Fruit fly (Drosophila melanogaster) whole organism, embryonic: ENCODE results near the gene rec.

Experiments used
- Ada2b ChIP-seq: fragments of 200-800 bp; sonication (Bioruptor generic); IDR thresholded peaks from 2 replicates; pipeline ENCODE4 v1.3.6; 2022; ENCODE audit warnings: missing biosample characterization, missing genetic modification characterization
- CG10147 ChIP-seq: fragments of 200-800 bp; sonication (Bioruptor generic); optimal IDR thresholded peaks from 2 replicates; lab custom pipeline; 2019; ENCODE audit warnings: missing biosample characterization, mild to moderate bottlenecking, missing genetic modification characterization, moderate library complexity
- CG10431 ChIP-seq: fragments of 200-800 bp; sonication (Bioruptor generic); optimal IDR thresholded peaks from 3 replicates; lab custom pipeline; 2018; ENCODE audit warnings: missing biosample characterization, mild to moderate bottlenecking, missing genetic modification characterization
- CG10462 ChIP-seq: fragments of 200-800 bp; sonication (Bioruptor generic); optimal IDR thresholded peaks from 2 replicates; lab custom pipeline; 2016; ENCODE audit warnings: missing biosample characterization, missing genetic modification characterization
- CG14050 ChIP-seq: fragments of 200-800 bp; sonication (Bioruptor generic); IDR thresholded peaks from 3 replicates; pipeline ENCODE4 v1.3.6; 2022; ENCODE audit warnings: missing biosample characterization, missing genetic modification characterization
- CG15479 ChIP-seq: fragments of 200-800 bp; sonication (Bioruptor generic); optimal IDR thresholded peaks from 3 replicates; lab custom pipeline; 2019; ENCODE audit warnings: missing biosample characterization, mild to moderate bottlenecking, missing genetic modification characterization, moderate library complexity
- CG1647 ChIP-seq: fragments of 200-800 bp; sonication (Bioruptor generic); optimal IDR thresholded peaks from 3 replicates; lab custom pipeline; 2016; ENCODE audit warnings: missing biosample characterization, missing genetic modification characterization
- CG17186 ChIP-seq: fragments of 200-800 bp; sonication (Bioruptor generic); optimal IDR thresholded peaks from 3 replicates; lab custom pipeline; 2017; ENCODE audit warnings: missing biosample characterization, missing genetic modification reagents, missing genetic modification characterization
- CG17359 ChIP-seq: fragments of 200-800 bp; sonication (Bioruptor generic); optimal IDR thresholded peaks from 3 replicates; lab custom pipeline; 2018; ENCODE audit warnings: missing biosample characterization, mild to moderate bottlenecking, missing genetic modification characterization, moderate library complexity
- CG17361 ChIP-seq: fragments of 200-800 bp; sonication (Bioruptor generic); IDR thresholded peaks from 3 replicates; pipeline ENCODE4 v1.3.6; 2022; ENCODE audit warnings: missing biosample characterization, missing genetic modification characterization
- CG17802 ChIP-seq: fragments of 200-800 bp; sonication (Bioruptor generic); optimal IDR thresholded peaks from 2 replicates; lab custom pipeline; 2018; ENCODE audit warnings: missing biosample characterization, mild to moderate bottlenecking, missing genetic modification characterization, moderate library complexity
- CG18011 ChIP-seq: fragments of 200-800 bp; sonication (Bioruptor generic); optimal IDR thresholded peaks from 2 replicates; lab custom pipeline; 2017; ENCODE audit warnings: missing biosample characterization, missing genetic modification characterization, mild to moderate bottlenecking, moderate library complexity, missing genotype
- CG18262 ChIP-seq: fragments of 200-800 bp; optimal IDR thresholded peaks from 3 replicates; lab custom pipeline; 2019; ENCODE audit warnings: missing biosample characterization, mild to moderate bottlenecking, missing genetic modification characterization, moderate library complexity
- CG33557 ChIP-seq: fragments of 200-800 bp; sonication (Bioruptor generic); optimal IDR thresholded peaks from 2 replicates; lab custom pipeline; 2019; ENCODE audit warnings: missing biosample characterization, mild to moderate bottlenecking, missing genetic modification characterization, moderate library complexity
- CG3995 ChIP-seq: fragments of 200-800 bp; sonication (Bioruptor generic); optimal IDR thresholded peaks from 3 replicates; lab custom pipeline; 2016; ENCODE audit warnings: missing biosample characterization, missing genetic modification characterization
- CG4617 ChIP-seq: fragments of 200-800 bp; sonication (Bioruptor generic); optimal IDR thresholded peaks from 3 replicates; lab custom pipeline; 2016; ENCODE audit warnings: missing biosample characterization, missing genetic modification characterization, borderline replicate concordance
- CG5953 ChIP-seq: fragments of 200-800 bp; sonication (Bioruptor generic); IDR thresholded peaks from 2 replicates; pipeline ENCODE4 v1.3.6; 2022; ENCODE audit warnings: missing biosample characterization, missing genetic modification characterization
- CG6272 ChIP-seq: fragments of 200-800 bp; sonication (Bioruptor generic); IDR thresholded peaks from 2 replicates; pipeline ENCODE4 v1.3.6; 2022; ENCODE audit warnings: missing biosample characterization, missing genetic modification characterization
- CG7839 ChIP-seq: fragments of 200-800 bp; sonication (Bioruptor generic); optimal IDR thresholded peaks from 3 replicates; lab custom pipeline; 2018; ENCODE audit warnings: missing biosample characterization, mild to moderate bottlenecking, missing genetic modification characterization, moderate library complexity
- Dad ChIP-seq: fragments of 200-800 bp; sonication (Bioruptor generic); optimal IDR thresholded peaks from 3 replicates; lab custom pipeline; 2016; ENCODE audit warnings: missing biosample characterization, missing genetic modification characterization
- Deaf1 ChIP-seq: fragments of 200-800 bp; optimal IDR thresholded peaks from 3 replicates; lab custom pipeline; 2019; ENCODE audit warnings: missing biosample characterization, mild to moderate bottlenecking, missing genetic modification characterization, moderate library complexity
- Elba2 ChIP-seq: fragments of 200-800 bp; sonication (Bioruptor generic); optimal IDR thresholded peaks from 3 replicates; lab custom pipeline; 2016; ENCODE audit warnings: missing biosample characterization, missing genetic modification characterization
- Gug ChIP-seq: fragments of 200-800 bp; sonication (Bioruptor generic); IDR thresholded peaks from 4 replicates; pipeline ENCODE4 v1.3.6; 2022; ENCODE audit warnings: missing biosample characterization, missing genetic modification characterization
- H2.0 ChIP-seq: fragments of 200-800 bp; sonication (Bioruptor generic); IDR thresholded peaks from 2 replicates; pipeline ENCODE4 v1.3.6; 2022; ENCODE audit warnings: missing biosample characterization, missing genetic modification characterization
- Hey ChIP-seq: fragments of 200-800 bp; sonication (Bioruptor generic); optimal IDR thresholded peaks from 3 replicates; lab custom pipeline; 2018; ENCODE audit warnings: missing biosample characterization, mild to moderate bottlenecking, missing genetic modification characterization
- Hmr ChIP-seq: fragments of 200-800 bp; sonication (Bioruptor generic); optimal IDR thresholded peaks from 3 replicates; lab custom pipeline; 2017; ENCODE audit warnings: mild to moderate bottlenecking, missing biosample characterization, missing genetic modification reagents, missing genetic modification characterization
- Hr3 ChIP-seq: fragments of 200-800 bp; sonication (Bioruptor generic); optimal IDR thresholded peaks from 3 replicates; lab custom pipeline; 2016; ENCODE audit warnings: missing biosample characterization, missing genetic modification characterization
- Optix ChIP-seq: fragments of 200-800 bp; sonication (Bioruptor generic); IDR thresholded peaks from 3 replicates; pipeline ENCODE4 v1.3.6; 2022; ENCODE audit warnings: missing biosample characterization, missing genetic modification characterization
- Poxn ChIP-seq: fragments of 200-800 bp; sonication (Bioruptor generic); IDR thresholded peaks from 2 replicates; pipeline ENCODE4 v1.3.6; 2022; ENCODE audit warnings: missing biosample characterization, missing genetic modification characterization
- Ravus ChIP-seq: fragments of 200-800 bp; sonication (Bioruptor generic); IDR thresholded peaks from 2 replicates; pipeline ENCODE4 v1.3.6; 2022; ENCODE audit warnings: missing biosample characterization, missing genetic modification characterization
- Rx ChIP-seq: fragments of 200-800 bp; sonication (Bioruptor generic); IDR thresholded peaks from 2 replicates; pipeline ENCODE4 v1.3.6; 2022; ENCODE audit warnings: missing biosample characterization, missing genetic modification characterization
- Tbp ChIP-seq: fragments of >200 bp; optimal IDR thresholded peaks from 2 replicates; lab custom pipeline; 2018; ENCODE audit warnings: missing biosample characterization, missing genetic modification characterization
- YL-1 ChIP-seq: fragments of 200-800 bp; sonication (Bioruptor generic); optimal IDR thresholded peaks from 3 replicates; lab custom pipeline; 2017; ENCODE audit warnings: missing biosample characterization, mild to moderate bottlenecking, missing genetic modification characterization
- bowl ChIP-seq: fragments of 200-800 bp; sonication (Bioruptor generic); IDR thresholded peaks from 2 replicates; pipeline ENCODE4 v1.3.6; 2022; ENCODE audit warnings: missing biosample characterization, missing genetic modification characterization
- btn ChIP-seq: fragments of 200-800 bp; sonication (Bioruptor generic); optimal IDR thresholded peaks from 2 replicates; lab custom pipeline; 2016; ENCODE audit warnings: missing biosample characterization, missing genetic modification characterization
- croc ChIP-seq: fragments of 200-800 bp; sonication (Bioruptor generic); conservative IDR thresholded peaks from 3 replicates; pipeline ENCODE4 v1.3.6; 2022; ENCODE audit warnings: missing biosample characterization, missing genetic modification characterization
- cwo ChIP-seq: fragments of 200-800 bp; sonication (Bioruptor generic); optimal IDR thresholded peaks from 3 replicates; lab custom pipeline; 2017; ENCODE audit warnings: missing biosample characterization, missing genetic modification characterization, mild to moderate bottlenecking, moderate library complexity, missing genetic modification reagents
- exex ChIP-seq: fragments of 200-800 bp; sonication (Bioruptor generic); optimal IDR thresholded peaks from 4 replicates; lab custom pipeline; 2018; ENCODE audit warnings: missing biosample characterization, mild to moderate bottlenecking, missing genetic modification characterization, moderate library complexity
- fd64A ChIP-seq: fragments of 200-800 bp; sonication (Bioruptor generic); optimal IDR thresholded peaks from 3 replicates; lab custom pipeline; 2018; ENCODE audit warnings: missing biosample characterization, mild to moderate bottlenecking, missing genetic modification characterization
- ftz-f1 ChIP-seq: fragments of 200-800 bp; sonication (Bioruptor generic); optimal IDR thresholded peaks from 2 replicates; lab custom pipeline; 2016; ENCODE audit warnings: missing biosample characterization, missing genetic modification characterization
- otp ChIP-seq: fragments of 200-800 bp; sonication (Bioruptor generic); IDR thresholded peaks from 3 replicates; pipeline ENCODE4, ENCODE4 v1.3.6; 2022; ENCODE audit warnings: missing biosample characterization, missing genetic modification characterization
- psq ChIP-seq: fragments of 200-800 bp; sonication (Bioruptor generic); optimal IDR thresholded peaks from 2 replicates; lab custom pipeline; 2017; ENCODE audit warnings: missing biosample characterization, missing genetic modification characterization
- row ChIP-seq: fragments of 200-800 bp; sonication (Bioruptor generic); IDR thresholded peaks from 3 replicates; pipeline ENCODE4 v1.3.6; 2022; ENCODE audit warnings: missing biosample characterization, missing genetic modification characterization
- scrt ChIP-seq: fragments of 200-800 bp; sonication (Bioruptor generic); optimal IDR thresholded peaks from 2 replicates; lab custom pipeline; 2018; ENCODE audit warnings: missing biosample characterization, mild to moderate bottlenecking, missing genetic modification characterization, moderate library complexity
- sd ChIP-seq: fragments of 200-800 bp; sonication (Bioruptor generic); optimal IDR thresholded peaks from 3 replicates; lab custom pipeline; 2018; ENCODE audit warnings: missing biosample characterization, mild to moderate bottlenecking, missing genetic modification characterization, moderate library complexity
- sens-2 ChIP-seq: fragments of 200-800 bp; sonication (Bioruptor generic); IDR thresholded peaks from 2 replicates; pipeline ENCODE4 v1.3.6; 2022; ENCODE audit warnings: missing biosample characterization, missing genetic modification characterization
- ssp ChIP-seq: fragments of 200-800 bp; sonication (Bioruptor generic); IDR thresholded peaks from 2 replicates; pipeline ENCODE4 v1.3.6; 2022; ENCODE audit warnings: missing biosample characterization, missing genetic modification characterization
- tap ChIP-seq: fragments of 200-800 bp; optimal IDR thresholded peaks from 3 replicates; lab custom pipeline; 2019; ENCODE audit warnings: missing biosample characterization, mild to moderate bottlenecking, missing genetic modification characterization, moderate library complexity
- tio ChIP-seq: fragments of 200-800 bp; sonication (Bioruptor generic); optimal IDR thresholded peaks from 2 replicates; lab custom pipeline; 2017; ENCODE audit warnings: missing biosample characterization, missing genetic modification characterization, inconsistent platforms
- tna ChIP-seq: fragments of 200-800 bp; sonication (Bioruptor generic); IDR thresholded peaks from 2 replicates; pipeline ENCODE4 v1.3.6; 2022; ENCODE audit warnings: missing biosample characterization, missing genetic modification characterization; ENCODE audit not compliant: partially characterized antibody
- wdn ChIP-seq: fragments of 200-800 bp; sonication (Bioruptor generic); IDR thresholded peaks from 2 replicates; pipeline ENCODE4 v1.3.6; 2022; ENCODE audit warnings: missing biosample characterization, missing genetic modification characterization
- wor ChIP-seq: fragments of 200-800 bp; sonication (Bioruptor generic); IDR thresholded peaks from 2 replicates; pipeline ENCODE4 v1.3.6; 2022; ENCODE audit warnings: missing biosample characterization, missing genetic modification characterization

The rec gene

DNA sequence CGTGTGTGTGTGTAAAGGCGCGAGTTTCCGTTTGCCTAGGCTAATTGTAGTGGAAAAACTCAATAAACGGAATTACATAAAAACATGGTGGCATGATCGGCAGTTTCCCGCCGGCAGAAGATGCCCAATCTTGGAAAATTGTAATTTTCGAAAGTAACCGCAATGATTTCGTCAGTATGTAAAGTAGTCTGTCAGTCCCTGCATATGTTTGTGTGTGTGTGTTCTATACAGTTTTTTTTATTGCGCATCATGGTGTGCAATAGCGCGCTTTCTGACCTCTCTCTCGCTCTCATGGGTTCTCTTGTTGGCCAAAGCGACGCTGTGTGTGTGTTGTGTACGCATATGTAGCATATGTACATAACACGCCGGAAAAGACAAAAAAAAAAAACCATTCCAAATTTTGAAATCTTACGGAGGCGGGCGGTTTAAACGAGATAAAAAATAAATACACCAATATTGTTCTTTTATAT, 38.1 kb downstream of the rec start (continued):
- no peak for TF ChIP-seq CG3995 (GFP tag; lab: Kevin White, UChicago)
- no peak for TF ChIP-seq tio (GFP tag; lab: Kevin White, UChicago)
- peak; percentile 60 for TF ChIP-seq YL-1
- no peak for TF ChIP-seq croc (GFP tag; lab: Robert Waterston, UW)
- peak; percentile 28 for TF ChIP-seq CG1647 (GFP tag; lab: Kevin White, UChicago)
- no peak for TF ChIP-seq CG17802 (tag; lab: Kevin White, UChicago)
- TF ChIP-seq sens-2 (GFP tag; lab: Robert Waterston, UW): no peak
- TF ChIP-seq Hey (tag; lab: Kevin White, UChicago): peak; percentile 24
- TF ChIP-seq cwo (GFP tag; lab: Kevin White, UChicago): no peak
- TF ChIP-seq psq (GFP tag; lab: Kevin White, UChicago): peak; percentile 8
- TF ChIP-seq CG4617 (GFP tag; lab: Kevin White, UChicago): peak; percentile 30
- no peak for TF ChIP-seq CG33557
- TF ChIP-seq Optix: no peak
- peak; percentile 10 for TF ChIP-seq Dad (GFP tag; lab: Kevin White, UChicago)
- peak; percentile 29 for TF ChIP-seq CG7839 (tag; lab: Kevin White, UChicago)
- no peak for TF ChIP-seq CG17186 (GFP tag; lab: Kevin White, UChicago)
- TF ChIP-seq row (GFP tag; lab: Robert Waterston, UW): 0 out of 3 replicates have a peak, but pooled peaks have one; percentile 10
- TF ChIP-seq ftz-f1 (GFP tag; lab: Kevin White, UChicago): no peak
- TF ChIP-seq CG6272 (GFP tag; lab: Robert Waterston, UW): no peak
- TF ChIP-seq CG15479: peak; percentile 87
- peak; percentile 18 for TF ChIP-seq exex (tag; lab: Kevin White, UChicago)
- TF ChIP-seq wor: no peak
- peak; percentile 65 for TF ChIP-seq CG10431
- no peak for TF ChIP-seq otp (GFP tag; lab: Robert Waterston, UW)
- TF ChIP-seq CG5953 (GFP tag; lab: Robert Waterston, UW): 0 out of 2 replicates have a peak, but pooled peaks have one; percentile 25
- no peak for TF ChIP-seq CG10462 (GFP tag; lab: Kevin White, UChicago)
- peak; percentile 30 for TF ChIP-seq Hr3 (GFP tag; lab: Kevin White, UChicago)
- TF ChIP-seq sd (tag; lab: Kevin White, UChicago): no peak
- no peak for TF ChIP-seq Rx (GFP tag; lab: Robert Waterston, UW)
- no peak for TF ChIP-seq Gug (GFP tag; lab: Robert Waterston, UW)
- TF ChIP-seq scrt (GFP tag; lab: Kevin White, UChicago): no peak
- TF ChIP-seq CG17361: no peak; the same call in 2 of the 3 replicates
- no peak for TF ChIP-seq wdn (GFP tag; lab: Robert Waterston, UW)
- no peak for TF ChIP-seq tna (GFP tag; lab: Robert Waterston, UW)
- no peak for TF ChIP-seq Poxn (GFP tag; lab: Robert Waterston, UW)
- TF ChIP-seq fd64A (GFP tag; lab: Kevin White, UChicago): no peak
- no peak for TF ChIP-seq CG18011 (GFP tag; lab: Kevin White, UChicago)
- TF ChIP-seq CG10147 (GFP tag; lab: Kevin White, UChicago): peak; percentile 4
- no peak for TF ChIP-seq Tbp (GFP tag; lab: Kevin White, UChicago)
- no peak for TF ChIP-seq bowl
- TF ChIP-seq CG18262: peak; percentile 14
- peak; percentile 59 for TF ChIP-seq CG17359 (tag; lab: Kevin White, UChicago)
- TF ChIP-seq Ada2b: no peak
- no peak for TF ChIP-seq tap (tag; lab: Kevin White, UChicago)
- no peak for TF ChIP-seq ssp (GFP tag; lab: Robert Waterston, UW)
- no peak for TF ChIP-seq Deaf1 (tag; lab: Kevin White, UChicago)
- no peak for TF ChIP-seq Ravus (GFP tag; lab: Robert Waterston, UW)
- 0 out of 2 replicates have a peak, but pooled peaks have one; percentile 15 for TF ChIP-seq H2.0 (GFP tag; lab: Robert Waterston, UW)
- TF ChIP-seq btn (GFP tag; lab: Kevin White, UChicago): no peak
- TF ChIP-seq Elba2 (GFP tag; lab: Kevin White, UChicago): no peak
- TF ChIP-seq CG14050: no peak
- peak; percentile 46 for TF ChIP-seq Hmr
